Worm (Caenorhabditis elegans) whole organism, L2 larva: ENCODE measurements around the gene T07A9.15.
A peak's percentile ranks its signal among the peaks of the same experiment; 100 is the strongest.

Experiments used
- C34F6.9 ChIP-seq: fragments of 150-350 bp; optimal IDR thresholded peaks from 2 replicates; lab custom pipeline; 2014; ENCODE audit warnings: missing biosample characterization, missing genetic modification characterization
- R02D3.7 ChIP-seq: fragments of 150-350 bp; optimal IDR thresholded peaks from 2 replicates; lab custom pipeline; 2014; ENCODE audit warnings: missing biosample characterization, missing genetic modification characterization
- Y55F3AM.14 ChIP-seq: fragments of 200-800 bp; sonication (Bioruptor generic); optimal IDR thresholded peaks from 2 replicates; lab custom pipeline; 2018; ENCODE audit warnings: mild to moderate bottlenecking, missing genetic modification characterization, missing compliant biosample characterization
- aly-2 ChIP-seq: fragments of 150-350 bp; optimal IDR thresholded peaks from 2 replicates; lab custom pipeline; 2014; ENCODE audit warnings: missing biosample characterization, missing genetic modification characterization
- blmp-1 ChIP-seq: sonication (generic microtip); optimal IDR thresholded peaks from 2 replicates; lab custom pipeline; 2017; ENCODE audit warnings: missing genetic modification characterization, mild to moderate bottlenecking, missing compliant biosample characterization, antibody characterized with exemption, moderate library complexity; ENCODE audit not compliant: insufficient read depth
- dmd-4 ChIP-seq: sonication (generic microtip); optimal IDR thresholded peaks from 2 replicates; lab custom pipeline; 2017; ENCODE audit warnings: missing biosample characterization, missing genetic modification characterization
- egl-27 ChIP-seq: sonication (generic microtip); optimal IDR thresholded peaks from 3 replicates; lab custom pipeline; 2017; ENCODE audit warnings: missing biosample characterization, missing genetic modification reagents, missing genetic modification characterization
- elt-3 ChIP-seq: sonication (generic microtip); optimal IDR thresholded peaks from 2 replicates; lab custom pipeline; 2017; ENCODE audit warnings: missing biosample characterization, missing genetic modification characterization
- fos-1 ChIP-seq: fragments of 150-350 bp; optimal IDR thresholded peaks from 2 replicates; lab custom pipeline; 2014; ENCODE audit warnings: missing biosample characterization, missing genetic modification characterization
- lin-11 ChIP-seq: fragments of 150-350 bp; sonication (generic microtip); optimal IDR thresholded peaks from 2 replicates; lab custom pipeline; 2014; ENCODE audit warnings: missing biosample characterization, missing genetic modification characterization, inconsistent platforms, mixed read lengths
- lin-13 ChIP-seq: fragments of 150-350 bp; optimal IDR thresholded peaks from 2 replicates; lab custom pipeline; 2014; ENCODE audit warnings: missing biosample characterization, missing genetic modification reagents, missing genetic modification characterization
- lin-39 ChIP-seq: fragments of 150-350 bp; optimal IDR thresholded peaks from 2 replicates; lab custom pipeline; 2014; ENCODE audit warnings: missing biosample characterization, missing genetic modification reagents, missing genetic modification characterization
- lsy-2 ChIP-seq, 2 experiments: fragments of 150-350 bp in 1 of 2; sonication (generic microtip) in 1 of 2; optimal IDR thresholded peaks; 2 replicates each; lab custom pipeline; 2014 to 2017; ENCODE audit warnings: missing biosample characterization in 2 of 2, missing genetic modification characterization in 2 of 2
- mab-5 ChIP-seq: fragments of 150-350 bp; optimal IDR thresholded peaks from 2 replicates; lab custom pipeline; 2014; ENCODE audit warnings: missing biosample characterization, missing genetic modification characterization
- mdl-1 ChIP-seq, 2 experiments: fragments of 150-350 bp in 1 of 2; sonication (generic microtip) in 1 of 2; optimal IDR thresholded peaks; 2 replicates each; lab custom pipeline; 2017; ENCODE audit warnings: missing biosample characterization in 2 of 2, missing genetic modification characterization in 2 of 2
- nhr-10 ChIP-seq: sonication (generic microtip); optimal IDR thresholded peaks from 2 replicates; lab custom pipeline; 2017; ENCODE audit warnings: missing biosample characterization, missing genetic modification characterization
- nhr-12 ChIP-seq: fragments of 150-350 bp; optimal IDR thresholded peaks from 2 replicates; lab custom pipeline; 2014; ENCODE audit warnings: missing biosample characterization, missing genetic modification characterization
- nhr-129 ChIP-seq: fragments of 150-350 bp; optimal IDR thresholded peaks from 2 replicates; lab custom pipeline; 2014; ENCODE audit warnings: missing biosample characterization, missing genetic modification characterization
- nhr-21 ChIP-seq: fragments of 150-350 bp; optimal IDR thresholded peaks from 2 replicates; lab custom pipeline; 2014; ENCODE audit warnings: missing biosample characterization, missing genetic modification characterization
- nhr-23 ChIP-seq: fragments of 150-350 bp; optimal IDR thresholded peaks from 2 replicates; lab custom pipeline; 2014; ENCODE audit warnings: missing biosample characterization, missing genetic modification reagents, missing genetic modification characterization
- nhr-237 ChIP-seq: fragments of 150-350 bp; optimal IDR thresholded peaks from 2 replicates; lab custom pipeline; 2014; ENCODE audit warnings: missing biosample characterization, missing genetic modification characterization
- nhr-25 ChIP-seq: fragments of 150-350 bp; sonication (generic microtip); optimal IDR thresholded peaks from 3 replicates; lab custom pipeline; 2014; ENCODE audit warnings: missing biosample characterization, missing genetic modification characterization
- nhr-77 ChIP-seq: fragments of 150-350 bp; optimal IDR thresholded peaks from 2 replicates; lab custom pipeline; 2014; ENCODE audit warnings: missing biosample characterization, missing genetic modification characterization
- peb-1 ChIP-seq: fragments of 150-350 bp; optimal IDR thresholded peaks from 2 replicates; lab custom pipeline; 2014; ENCODE audit warnings: missing biosample characterization, missing genetic modification characterization
- sem-4 ChIP-seq: fragments of 150-350 bp; optimal IDR thresholded peaks from 2 replicates; lab custom pipeline; 2014; ENCODE audit warnings: missing biosample characterization, missing genetic modification reagents, missing genetic modification characterization
- skn-1 ChIP-seq: sonication (generic microtip); optimal IDR thresholded peaks from 2 replicates; lab custom pipeline; 2017; ENCODE audit warnings: missing biosample characterization, missing genetic modification characterization
- sma-3 ChIP-seq: sonication (generic microtip); optimal IDR thresholded peaks from 2 replicates; lab custom pipeline; 2016; ENCODE audit warnings: missing genetic modification reagents, missing genetic modification characterization, missing compliant biosample characterization
- sma-9 ChIP-seq, 2 experiments: fragments of 150-350 bp in 1 of 2; sonication (generic microtip) in 1 of 2; optimal IDR thresholded peaks; 2 replicates each; lab custom pipeline; 2014 to 2016; ENCODE audit warnings: missing genetic modification characterization in 2 of 2, mild to moderate bottlenecking in 1 of 2, missing biosample characterization in 1 of 2, missing compliant biosample characterization in 1 of 2, missing genetic modification reagents in 1 of 2, moderate library complexity in 1 of 2
- unc-62 ChIP-seq: fragments of 150-350 bp; optimal IDR thresholded peaks from 2 replicates; lab custom pipeline; 2014; ENCODE audit warnings: missing biosample characterization, missing genetic modification reagents, missing genetic modification characterization
- zag-1 ChIP-seq: fragments of 150-350 bp; optimal IDR thresholded peaks from 2 replicates; lab custom pipeline; 2014; ENCODE audit warnings: missing biosample characterization, missing genetic modification characterization
- ztf-1 ChIP-seq: fragments of 200-800 bp; sonication (Bioruptor generic); conservative IDR thresholded peaks from 2 replicates; pipeline ENCODE4 v1.3.6; 2022; ENCODE audit warnings: missing genetic modification characterization, missing compliant biosample characterization
- ztf-4 ChIP-seq: fragments of 150-350 bp; optimal IDR thresholded peaks from 2 replicates; lab custom pipeline; 2014; ENCODE audit warnings: missing biosample characterization, missing genetic modification characterization

The T07A9.15 gene

DNA sequence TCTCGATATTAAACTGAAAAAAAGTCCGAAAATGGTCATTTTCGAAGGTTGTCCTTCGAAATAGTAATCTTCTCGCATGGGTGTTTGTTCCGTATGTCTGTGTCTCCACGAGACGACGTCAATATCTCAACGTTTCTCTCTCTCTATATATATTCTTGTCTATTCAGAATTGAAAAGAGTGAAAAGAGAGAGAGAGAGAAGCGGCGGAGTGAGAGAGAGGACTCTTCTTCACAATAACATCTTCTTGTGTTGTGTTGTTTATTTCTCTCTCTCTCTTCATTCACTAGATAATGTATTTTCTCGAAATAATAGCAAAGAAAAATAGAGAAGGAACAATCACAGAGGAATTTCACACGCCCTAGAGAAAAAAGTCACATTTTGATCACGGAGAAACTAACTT is 26.9 kb downstream of the T07A9.15 start (continued):
- TF ChIP-seq sma-9 (GFP tag; optimal IDR thresholded peaks at IDR 0.05; lab: Kevin White, UChicago), result peak; percentile 42
- TF ChIP-seq sma-9 (tag; optimal IDR thresholded peaks at IDR 0.05; lab: Kevin White, UChicago), result no peak
- TF ChIP-seq nhr-10 (tag; lab: Kevin White, UChicago), result no peak
- no peak for TF ChIP-seq elt-3
- peak; percentile 63 for TF ChIP-seq nhr-25 (tag; lab: Kevin White, UChicago)
- TF ChIP-seq nhr-23 (tag; lab: Kevin White, UChicago), result no peak
- TF ChIP-seq peb-1 (tag; lab: Kevin White, UChicago), result no peak
- peak in 1 of 2 experiments; percentile 59 for TF ChIP-seq lsy-2 (tag; optimal IDR thresholded peaks at IDR 0.05; lab: Kevin White, UChicago)
- no peak for TF ChIP-seq zag-1
- no peak for TF ChIP-seq nhr-77 (tag; lab: Kevin White, UChicago)
- TF ChIP-seq sem-4 (tag; lab: Kevin White, UChicago), result no peak
- TF ChIP-seq aly-2 (tag; lab: Kevin White, UChicago), result no peak
- TF ChIP-seq sma-3 (GFP tag; lab: Kevin White, UChicago), result no peak
- TF ChIP-seq ztf-1 (GFP tag; lab: Robert Waterston, UW), result no peak
- no peak for TF ChIP-seq lin-13 (GFP tag; lab: Kevin White, UChicago)
- peak; percentile 67 for TF ChIP-seq nhr-129
- no peak for TF ChIP-seq nhr-21 (tag; lab: Kevin White, UChicago)
- TF ChIP-seq unc-62 (GFP tag; lab: Kevin White, UChicago), result no peak
- TF ChIP-seq C34F6.9 (tag; lab: Kevin White, UChicago), result peak; percentile 76

DNA sequence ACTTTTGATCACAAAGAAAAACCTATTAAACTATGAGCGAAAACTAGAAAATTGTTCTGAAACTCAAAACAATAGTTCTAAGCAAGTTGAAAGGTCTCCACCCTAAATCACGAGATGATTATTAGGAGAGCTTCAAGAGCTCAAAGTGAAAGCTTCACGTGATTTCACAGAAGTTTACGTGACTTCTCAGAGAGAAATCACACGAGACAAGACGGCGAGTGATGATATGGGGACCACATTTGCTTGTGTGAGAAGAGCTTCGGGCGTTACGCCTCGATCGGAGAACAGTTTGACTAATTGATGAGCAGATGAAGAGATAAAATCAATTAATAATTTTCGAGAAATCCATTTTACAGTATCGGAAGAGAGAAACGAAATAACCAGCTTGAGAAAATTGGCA is 28.4 kb downstream of the T07A9.15 start:
- TF ChIP-seq mab-5 (tag; lab: Kevin White, UChicago), result no peak
- no peak for TF ChIP-seq lin-39 (tag; lab: Kevin White, UChicago)
- no peak for TF ChIP-seq R02D3.7
- peak; percentile 37 for TF ChIP-seq nhr-129
- no peak for TF ChIP-seq nhr-12 (tag; lab: Kevin White, UChicago)
- no peak for TF ChIP-seq Y55F3AM.14 (GFP tag; lab: Kevin White, UChicago)
- TF ChIP-seq skn-1 (tag; lab: Kevin White, UChicago), result no peak
- TF ChIP-seq C34F6.9 (tag; lab: Kevin White, UChicago), result peak; percentile 28
- TF ChIP-seq dmd-4 (tag; lab: Kevin White, UChicago), result no peak
- no peak for TF ChIP-seq fos-1 (tag; lab: Kevin White, UChicago)
- no peak for TF ChIP-seq ztf-1 (GFP tag; lab: Robert Waterston, UW)
- no peak for TF ChIP-seq ztf-4 (tag; lab: Kevin White, UChicago)
- no peak for TF ChIP-seq mdl-1 (tag; optimal IDR thresholded peaks at IDR 0.05; lab: Kevin White, UChicago)
- TF ChIP-seq aly-2 (tag; lab: Kevin White, UChicago), result no peak
- no peak for TF ChIP-seq sem-4 (tag; lab: Kevin White, UChicago)
- TF ChIP-seq, all 48 proteins: peak for 2

DNA sequence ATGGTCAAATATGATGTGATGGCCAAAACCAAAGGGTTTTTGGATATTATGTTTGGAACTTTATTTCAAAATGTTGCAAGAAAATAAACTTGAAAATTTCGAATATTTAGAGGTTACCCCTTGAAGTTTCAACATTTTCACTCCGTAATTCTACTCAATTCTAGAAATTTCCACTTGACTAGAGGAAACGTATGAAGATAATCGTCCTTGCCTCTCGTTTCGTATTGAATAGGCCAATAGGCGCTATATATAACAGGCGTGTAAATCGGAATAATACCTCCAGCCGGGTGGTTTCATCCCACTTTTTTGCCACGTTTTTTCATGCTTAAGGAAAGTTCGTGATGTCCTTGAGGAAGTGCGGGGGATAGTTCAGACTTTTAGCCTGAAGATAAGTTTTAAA is 50.1 kb downstream of the T07A9.15 start:
- no peak for TF ChIP-seq egl-27
- no peak for TF ChIP-seq nhr-10 (tag; lab: Kevin White, UChicago)
- no peak for TF ChIP-seq nhr-237 (tag; lab: Kevin White, UChicago)
- TF ChIP-seq nhr-23 (tag; lab: Kevin White, UChicago), result no peak
- no peak for TF ChIP-seq lin-11
- no peak for TF ChIP-seq ztf-4 (tag; lab: Kevin White, UChicago)
- TF ChIP-seq blmp-1 (tag; lab: Kevin White, UChicago), result no peak
- no peak for TF ChIP-seq nhr-77 (tag; lab: Kevin White, UChicago)
